Fruit fly (Drosophila melanogaster) whole organism, embryonic: ENCODE measurements around the gene CG32483.

Experiments used
- Adf1 ChIP-seq: fragments of 200-800 bp; sonication (Bioruptor generic); IDR thresholded peaks from 2 replicates; pipeline ENCODE4 v1.3.6; 2022; ENCODE audit warnings: missing biosample characterization, missing genetic modification characterization
- B-H2 ChIP-seq: fragments of 200-800 bp; sonication (Bioruptor generic); optimal IDR thresholded peaks from 2 replicates; lab custom pipeline; 2018; ENCODE audit warnings: missing biosample characterization, mild to moderate bottlenecking, missing genetic modification characterization
- CG11093 ChIP-seq: fragments of 200-800 bp; sonication (Bioruptor generic); IDR thresholded peaks from 3 replicates; pipeline ENCODE4 v1.3.6; 2022; ENCODE audit warnings: missing biosample characterization, missing genetic modification characterization
- CG12299 ChIP-seq: fragments of 200-800 bp; sonication (Bioruptor generic); optimal IDR thresholded peaks from 2 replicates; lab custom pipeline; 2018; ENCODE audit warnings: missing biosample characterization, mild to moderate bottlenecking, missing genetic modification characterization
- CG12769 ChIP-seq: fragments of 200-800 bp; sonication (Bioruptor generic); optimal IDR thresholded peaks from 2 replicates; lab custom pipeline; 2019; ENCODE audit warnings: missing biosample characterization, mild to moderate bottlenecking, missing genetic modification characterization, moderate library complexity
- CG13775 ChIP-seq: fragments of 200-800 bp; sonication (Bioruptor generic); optimal IDR thresholded peaks from 3 replicates; lab custom pipeline; 2017; ENCODE audit warnings: missing biosample characterization, mild to moderate bottlenecking, missing genetic modification characterization
- CG14710 ChIP-seq: fragments of 200-800 bp; sonication (Bioruptor generic); optimal IDR thresholded peaks from 3 replicates; lab custom pipeline; 2019; ENCODE audit warnings: missing biosample characterization, mild to moderate bottlenecking, missing genetic modification characterization, moderate library complexity
- CG15073 ChIP-seq: fragments of 200-800 bp; sonication (Bioruptor generic); optimal IDR thresholded peaks from 2 replicates; lab custom pipeline; 2016; ENCODE audit warnings: missing biosample characterization, missing genetic modification characterization
- CG15269 ChIP-seq: fragments of 200-800 bp; sonication (Bioruptor generic); optimal IDR thresholded peaks from 2 replicates; lab custom pipeline; 2018; ENCODE audit warnings: missing biosample characterization, mild to moderate bottlenecking, missing genetic modification characterization, moderate library complexity
- CG15601 ChIP-seq: fragments of 200-800 bp; sonication (Bioruptor generic); optimal IDR thresholded peaks from 3 replicates; lab custom pipeline; 2019; ENCODE audit warnings: missing biosample characterization, mild to moderate bottlenecking, missing genetic modification characterization, moderate library complexity
- CG17802 ChIP-seq: fragments of 200-800 bp; sonication (Bioruptor generic); optimal IDR thresholded peaks from 2 replicates; lab custom pipeline; 2018; ENCODE audit warnings: missing biosample characterization, mild to moderate bottlenecking, missing genetic modification characterization, moderate library complexity
- CG1792 ChIP-seq: fragments of 200-800 bp; sonication (Bioruptor generic); optimal IDR thresholded peaks from 2 replicates; lab custom pipeline; 2016; ENCODE audit warnings: missing biosample characterization, missing genetic modification characterization
- CG18476 ChIP-seq: fragments of 200-800 bp; sonication (Bioruptor generic); optimal IDR thresholded peaks from 2 replicates; lab custom pipeline; 2016; ENCODE audit warnings: missing biosample characterization, mild to moderate bottlenecking, missing genetic modification characterization
- CG18599 ChIP-seq: fragments of 200-800 bp; sonication (Bioruptor generic); optimal IDR thresholded peaks from 3 replicates; lab custom pipeline; 2017; ENCODE audit warnings: missing biosample characterization, missing genetic modification characterization, mild to moderate bottlenecking, moderate library complexity, missing genetic modification reagents
- CG2875 ChIP-seq: fragments of 200-800 bp; sonication (Bioruptor generic); optimal IDR thresholded peaks from 2 replicates; lab custom pipeline; 2017; ENCODE audit warnings: missing biosample characterization, mild to moderate bottlenecking, missing genetic modification characterization, missing genetic modification reagents
- CG31365 ChIP-seq: fragments of 200-800 bp; sonication (Bioruptor generic); optimal IDR thresholded peaks from 2 replicates; lab custom pipeline; 2018; ENCODE audit warnings: missing biosample characterization, mild to moderate bottlenecking, missing genetic modification characterization
- CG6654 ChIP-seq: fragments of 200-800 bp; sonication (Bioruptor generic); optimal IDR thresholded peaks from 2 replicates; lab custom pipeline; 2017; ENCODE audit warnings: missing biosample characterization, mild to moderate bottlenecking, missing genetic modification characterization
- CG6765 ChIP-seq: fragments of 200-800 bp; sonication (Bioruptor generic); optimal IDR thresholded peaks from 3 replicates; lab custom pipeline; 2017; ENCODE audit warnings: missing biosample characterization, mild to moderate bottlenecking, missing genetic modification characterization
- CG7786 ChIP-seq: fragments of 200-800 bp; sonication (Bioruptor generic); optimal IDR thresholded peaks from 2 replicates; lab custom pipeline; 2016; ENCODE audit warnings: missing biosample characterization, missing genetic modification characterization
- CG9609 ChIP-seq: fragments of 200-800 bp; sonication (Bioruptor generic); optimal IDR thresholded peaks from 3 replicates; lab custom pipeline; 2016; ENCODE audit warnings: missing biosample characterization, missing genetic modification characterization
- CHES-1-like ChIP-seq: fragments of 200-800 bp; sonication (Bioruptor generic); optimal IDR thresholded peaks from 2 replicates; lab custom pipeline; 2016; ENCODE audit warnings: missing biosample characterization, missing genetic modification characterization
- CTCF ChIP-seq: fragments of 200-800 bp; sonication (Bioruptor generic); optimal IDR thresholded peaks from 2 replicates; lab custom pipeline; 2017; ENCODE audit warnings: missing biosample characterization, mild to moderate bottlenecking, missing genetic modification characterization, moderate library complexity
- Chrac-16 ChIP-seq: fragments of 200-800 bp; sonication (Bioruptor generic); optimal IDR thresholded peaks from 3 replicates; lab custom pipeline; 2016; ENCODE audit warnings: missing biosample characterization, missing genetic modification characterization
- CoRest ChIP-seq: fragments of 200-800 bp; sonication (Bioruptor generic); optimal IDR thresholded peaks from 3 replicates; lab custom pipeline; 2018; ENCODE audit warnings: missing biosample characterization, mild to moderate bottlenecking, missing genetic modification characterization, moderate library complexity
- Doc2 ChIP-seq: fragments of 200-800 bp; sonication (Bioruptor generic); IDR thresholded peaks from 2 replicates; pipeline ENCODE4 v1.3.6; 2022; ENCODE audit warnings: missing biosample characterization, missing genetic modification characterization
- E2f2 ChIP-seq: fragments of 200-800 bp; sonication (Bioruptor generic); IDR thresholded peaks from 2 replicates; pipeline ENCODE4 v1.3.6; 2022; ENCODE audit warnings: missing biosample characterization, missing genetic modification characterization
- Elba2 ChIP-seq: fragments of 200-800 bp; sonication (Bioruptor generic); optimal IDR thresholded peaks from 3 replicates; lab custom pipeline; 2016; ENCODE audit warnings: missing biosample characterization, missing genetic modification characterization
- HHEX ChIP-seq: fragments of 200-800 bp; sonication (Bioruptor generic); optimal IDR thresholded peaks from 3 replicates; lab custom pipeline; 2017; ENCODE audit warnings: missing biosample characterization, mild to moderate bottlenecking, missing genetic modification characterization, missing genetic modification reagents
- HLH3B ChIP-seq: fragments of 200-800 bp; sonication (Bioruptor generic); IDR thresholded peaks from 2 replicates; pipeline ENCODE4 v1.3.6; 2022; ENCODE audit warnings: missing biosample characterization, missing genetic modification characterization
- Mrtf ChIP-seq: fragments of 200-800 bp; sonication (Bioruptor generic); IDR thresholded peaks from 3 replicates; pipeline ENCODE4 v1.3.6; 2022; ENCODE audit warnings: missing biosample characterization, missing genetic modification characterization
- NFAT ChIP-seq: fragments of 200-800 bp; sonication (Bioruptor generic); IDR thresholded peaks from 2 replicates; pipeline ENCODE4 v1.3.6; 2022; ENCODE audit warnings: missing biosample characterization, missing genetic modification characterization
- Nf-YA ChIP-seq: fragments of 200-800 bp; sonication (Bioruptor generic); IDR thresholded peaks from 2 replicates; pipeline ENCODE4 v1.3.6; 2022; ENCODE audit warnings: missing biosample characterization, missing genetic modification characterization
- NfI ChIP-seq: fragments of 200-800 bp; sonication (Bioruptor generic); optimal IDR thresholded peaks from 3 replicates; lab custom pipeline; 2018; ENCODE audit warnings: missing biosample characterization, mild to moderate bottlenecking, missing genetic modification characterization, moderate library complexity
- Opbp ChIP-seq: fragments of 200-800 bp; sonication (Bioruptor generic); IDR thresholded peaks from 3 replicates; pipeline ENCODE4 v1.3.6; 2022; ENCODE audit warnings: missing biosample characterization, missing genetic modification characterization; ENCODE audit not compliant: partially characterized antibody
- Sry-β ChIP-seq: fragments of 200-800 bp; sonication (Bioruptor generic); optimal IDR thresholded peaks from 2 replicates; lab custom pipeline; 2018; ENCODE audit warnings: missing biosample characterization, mild to moderate bottlenecking, missing genetic modification characterization, moderate library complexity
- abd-A ChIP-seq: fragments of 200-800 bp; sonication (Bioruptor generic); optimal IDR thresholded peaks from 3 replicates; lab custom pipeline; 2019; ENCODE audit warnings: missing biosample characterization, mild to moderate bottlenecking, missing genetic modification characterization, moderate library complexity
- aop ChIP-seq: fragments of 200-800 bp; sonication (Bioruptor generic); IDR thresholded peaks from 2 replicates; pipeline ENCODE4 v1.3.6; 2022; ENCODE audit warnings: missing biosample characterization, missing genetic modification characterization
- az2 ChIP-seq: fragments of 200-800 bp; sonication (Bioruptor generic); optimal IDR thresholded peaks from 3 replicates; lab custom pipeline; 2016; ENCODE audit warnings: missing biosample characterization, missing genetic modification characterization
- cad ChIP-seq: fragments of >200 bp; optimal IDR thresholded peaks from 2 replicates; lab custom pipeline; 2017; ENCODE audit warnings: missing biosample characterization, missing genetic modification characterization
- mam ChIP-seq: fragments of 200-800 bp; sonication (Bioruptor generic); optimal IDR thresholded peaks from 3 replicates; lab custom pipeline; 2016; ENCODE audit warnings: missing biosample characterization, missing genetic modification characterization
- nerfin-1 ChIP-seq: fragments of 200-800 bp; sonication (Bioruptor generic); optimal IDR thresholded peaks from 3 replicates; lab custom pipeline; 2019; ENCODE audit warnings: missing biosample characterization, mild to moderate bottlenecking, missing genetic modification characterization, moderate library complexity
- oc ChIP-seq: fragments of 200-800 bp; sonication (Bioruptor generic); optimal IDR thresholded peaks from 2 replicates; lab custom pipeline; 2018; ENCODE audit warnings: missing biosample characterization, mild to moderate bottlenecking, missing genetic modification characterization, moderate library complexity
- psq ChIP-seq: fragments of 200-800 bp; sonication (Bioruptor generic); optimal IDR thresholded peaks from 2 replicates; lab custom pipeline; 2017; ENCODE audit warnings: missing biosample characterization, missing genetic modification characterization
- repo ChIP-seq: fragments of 200-800 bp; sonication (Bioruptor generic); optimal IDR thresholded peaks from 2 replicates; lab custom pipeline; 2016; ENCODE audit warnings: missing biosample characterization, missing genetic modification characterization
- toy ChIP-seq: fragments of 200-800 bp; sonication (Bioruptor generic); IDR thresholded peaks from 2 replicates; pipeline ENCODE4 v1.3.6; 2022; ENCODE audit warnings: missing biosample characterization, missing genetic modification characterization
- unc-4 ChIP-seq: fragments of 200-800 bp; sonication (Bioruptor generic); IDR thresholded peaks from 2 replicates; pipeline ENCODE4 v1.3.6; 2022; ENCODE audit warnings: missing biosample characterization, missing genetic modification characterization; ENCODE audit not compliant: partially characterized antibody
- unpg ChIP-seq: fragments of 200-800 bp; sonication (Bioruptor generic); optimal IDR thresholded peaks from 3 replicates; lab custom pipeline; 2018; ENCODE audit warnings: missing biosample characterization, mild to moderate bottlenecking, missing genetic modification characterization, moderate library complexity
- vnd ChIP-seq: fragments of 200-800 bp; sonication (Bioruptor generic); IDR thresholded peaks from 3 replicates; pipeline ENCODE4 v1.3.6; 2022; ENCODE audit warnings: missing biosample characterization, missing genetic modification characterization; ENCODE audit not compliant: partially characterized antibody
- zfh2 ChIP-seq: fragments of 200-800 bp; sonication (Bioruptor generic); optimal IDR thresholded peaks from 2 replicates; lab custom pipeline; 2016; ENCODE audit warnings: missing biosample characterization, missing genetic modification characterization

Gene CG32483

DNA sequence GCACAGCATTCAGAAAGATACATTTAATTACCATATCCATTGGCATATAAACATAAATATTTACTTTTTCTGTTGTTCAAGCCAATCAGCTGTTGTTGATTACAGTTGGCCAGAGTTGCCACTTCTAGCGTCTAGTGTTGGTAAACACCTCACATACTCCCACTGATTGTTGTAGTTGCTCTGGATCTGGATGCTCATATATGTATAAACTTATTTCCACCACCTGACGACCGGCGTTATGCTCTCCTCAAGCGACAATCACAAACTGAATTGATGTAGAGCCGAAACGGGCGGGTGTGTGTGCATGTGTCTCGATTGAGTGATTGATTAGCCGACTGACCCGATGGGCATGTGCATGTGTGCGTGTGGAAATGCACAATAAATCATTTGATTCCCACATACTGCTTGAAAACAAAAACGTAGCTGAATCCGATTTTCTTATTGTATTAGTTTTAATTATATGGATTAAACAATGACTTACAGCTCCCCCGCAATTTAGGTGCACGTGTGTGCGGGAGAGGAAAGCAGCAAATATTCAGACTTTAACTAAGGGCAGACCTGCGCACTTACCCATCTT lies 8.0 kb downstream of the CG32483 start (continued):
- TF ChIP-seq toy (GFP tag; lab: Robert Waterston, UW) = no peak
- TF ChIP-seq oc (tag; lab: Kevin White, UChicago) = peak; percentile 42
- peak; percentile 65 for TF ChIP-seq CG18599 (GFP tag; lab: Kevin White, UChicago)
- peak; percentile 33 for TF ChIP-seq psq (GFP tag; lab: Kevin White, UChicago)
- peak; percentile 40 for TF ChIP-seq zfh2 (GFP tag; lab: Kevin White, UChicago)
- peak; percentile 35 for TF ChIP-seq CTCF (GFP tag; lab: Kevin White, UChicago)
- no peak for TF ChIP-seq repo (GFP tag; lab: Kevin White, UChicago)
- TF ChIP-seq CG14710 (tag; lab: Kevin White, UChicago) = peak; percentile 45
- TF ChIP-seq Chrac-16 (GFP tag; lab: Kevin White, UChicago) = peak; percentile 16
- TF ChIP-seq NfI (GFP tag; lab: Kevin White, UChicago) = peak; percentile 53
- no peak; the same call in 1 of the 2 replicates for TF ChIP-seq unc-4 (GFP tag; lab: Robert Waterston, UW)
- TF ChIP-seq HHEX (GFP tag; lab: Kevin White, UChicago) = peak; percentile 4
- TF ChIP-seq Sry-β (GFP tag; lab: Kevin White, UChicago) = peak; percentile 4
- no peak for TF ChIP-seq Adf1
- TF ChIP-seq Mrtf (GFP tag; lab: Robert Waterston, UW) = no peak
- TF ChIP-seq E2f2 (GFP tag; lab: Robert Waterston, UW) = peak; percentile 36; the same call in 1 of the 2 replicates
- TF ChIP-seq CG15269 (tag; lab: Kevin White, UChicago) = peak; percentile 4

DNA sequence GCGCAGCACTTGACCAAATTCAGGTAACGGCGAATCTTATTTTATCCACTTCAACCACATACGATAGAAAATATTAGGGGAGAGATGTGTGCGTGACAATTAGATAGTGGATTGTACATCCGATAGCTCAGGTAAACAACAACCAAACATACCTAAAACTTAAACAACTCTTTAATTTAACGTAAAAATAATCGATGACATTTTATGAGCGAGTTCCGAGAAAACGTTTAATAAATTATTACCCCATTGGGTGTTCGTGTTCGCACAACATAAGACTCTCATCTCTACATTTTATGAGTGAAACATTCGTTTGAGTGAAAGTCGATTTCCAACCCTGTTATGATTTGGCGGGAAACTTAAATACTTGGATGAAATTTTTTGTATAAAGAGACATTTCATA lies 9.6 kb downstream of the CG32483 start, which contains the start of gene CG17129:
Gene CG17129 (minus strand): TSS at position 69 of the 400 bp plus-strand sequence.
- peak; percentile 22; the same call in 1 of the 3 replicates for TF ChIP-seq CG11093
- no peak for TF ChIP-seq aop (GFP tag; lab: Robert Waterston, UW)
- peak; percentile 78 for TF ChIP-seq CG13775
- TF ChIP-seq CG15601 (tag; lab: Kevin White, UChicago) = peak; percentile 82
- peak; percentile 72 for TF ChIP-seq az2
- TF ChIP-seq CG31365 (tag; lab: Kevin White, UChicago) = peak; percentile 16
- TF ChIP-seq CG7786 (GFP tag; lab: Kevin White, UChicago) = peak; percentile 73
- TF ChIP-seq CG2875 (GFP tag; lab: Kevin White, UChicago) = peak; percentile 27
- TF ChIP-seq unpg (GFP tag; lab: Kevin White, UChicago) = peak; percentile 75
- TF ChIP-seq CG12769 (tag; lab: Kevin White, UChicago) = peak; percentile 83
- TF ChIP-seq CG1792 (GFP tag; lab: Kevin White, UChicago) = peak; percentile 29
- peak; percentile 73 for TF ChIP-seq nerfin-1
- peak; percentile 43 for TF ChIP-seq CG18476 (GFP tag; lab: Kevin White, UChicago)
- TF ChIP-seq CG6765 (GFP tag; lab: Kevin White, UChicago) = peak; percentile 10
- no peak for TF ChIP-seq Doc2 (GFP tag; lab: Robert Waterston, UW)
- peak; percentile 31 for TF ChIP-seq CG17802 (tag; lab: Kevin White, UChicago)
- peak; percentile 92 for TF ChIP-seq mam (GFP tag; lab: Kevin White, UChicago)
- peak; percentile 83 for TF ChIP-seq CHES-1-like (GFP tag; lab: Kevin White, UChicago)
- TF ChIP-seq Adf1 = no peak
- TF ChIP-seq CG15073 = no peak
- peak; percentile 1 for TF ChIP-seq CG12299 (tag; lab: Kevin White, UChicago)
- no peak for TF ChIP-seq cad (GFP tag; lab: Kevin White, UChicago)
- peak; percentile 48 for TF ChIP-seq Elba2
- no peak for TF ChIP-seq Nf-YA (GFP tag; lab: Robert Waterston, UW)
- TF ChIP-seq HLH3B (GFP tag; lab: Robert Waterston, UW) = peak; percentile 74
- TF ChIP-seq CG6654 (GFP tag; lab: Kevin White, UChicago) = no peak
- TF ChIP-seq CoRest = peak; percentile 79
- TF ChIP-seq vnd = peak; percentile 95
- TF ChIP-seq NFAT (GFP tag; lab: Robert Waterston, UW) = peak; percentile 64
- no peak for TF ChIP-seq abd-A (tag; lab: Kevin White, UChicago)
- peak; percentile 89 for TF ChIP-seq Opbp (GFP tag; lab: Robert Waterston, UW)
- peak; percentile 78 for TF ChIP-seq CG9609 (GFP tag; lab: Kevin White, UChicago)
- peak; percentile 27 for TF ChIP-seq B-H2 (GFP tag; lab: Kevin White, UChicago)
- TF ChIP-seq CG15269 (tag; lab: Kevin White, UChicago) = peak; percentile 62
